Worm (Caenorhabditis elegans) whole organism, young adult: Measurements from ENCODE around the gene C56C10.9.

ENCODE experiments used
- B0019.2 ChIP-seq: fragments of 200-800 bp; sonication (Bioruptor generic); conservative IDR thresholded peaks from 2 replicates; pipeline ENCODE4 v1.3.6; 2022; ENCODE audit warnings: missing genetic modification reagents, missing genetic modification characterization, missing compliant biosample characterization
- C06A6.2 ChIP-seq: fragments of 200-800 bp; sonication (Bioruptor generic); conservative IDR thresholded peaks from 2 replicates; pipeline ENCODE4 v1.3.6; 2022; ENCODE audit warnings: missing genetic modification characterization, missing compliant biosample characterization
- C17E4.6 ChIP-seq: fragments of 200-800 bp; sonication (Bioruptor generic); IDR thresholded peaks from 2 replicates; pipeline ENCODE4 v1.3.6; 2022; ENCODE audit warnings: missing genetic modification reagents, missing genetic modification characterization, missing compliant biosample characterization
- F10E7.11 ChIP-seq: sonication (generic microtip); optimal IDR thresholded peaks from 2 replicates; lab custom pipeline; 2017; ENCODE audit warnings: mild to moderate bottlenecking, missing genetic modification characterization, moderate library complexity, missing compliant biosample characterization
- F23B12.7 ChIP-seq: sonication (generic microtip); optimal IDR thresholded peaks from 2 replicates; lab custom pipeline; 2017; ENCODE audit warnings: missing genetic modification characterization, mild to moderate bottlenecking, missing compliant biosample characterization, antibody characterized with exemption, moderate library complexity; ENCODE audit not compliant: insufficient read depth
- F37B4.10 ChIP-seq: fragments of 200-800 bp; sonication (Bioruptor generic); IDR thresholded peaks from 2 replicates; pipeline ENCODE4 v1.3.6; 2022; ENCODE audit warnings: missing genetic modification characterization, missing compliant biosample characterization
- F49E8.2 ChIP-seq: sonication (generic microtip); optimal IDR thresholded peaks from 3 replicates; lab custom pipeline; 2017; ENCODE audit warnings: missing genetic modification characterization, mild to moderate bottlenecking, missing compliant biosample characterization, antibody characterized with exemption, moderate library complexity; ENCODE audit not compliant: insufficient read depth
- F52B5.7 ChIP-seq: sonication (generic microtip); optimal IDR thresholded peaks from 2 replicates; lab custom pipeline; 2016; ENCODE audit warnings: mild to moderate bottlenecking, missing genetic modification characterization, missing compliant biosample characterization
- F57A8.1 ChIP-seq: fragments of 200-800 bp; sonication (Bioruptor generic); optimal IDR thresholded peaks from 2 replicates; lab custom pipeline; 2018; ENCODE audit warnings: mild to moderate bottlenecking, missing genetic modification characterization, moderate library complexity, missing compliant biosample characterization
- T07F8.4 ChIP-seq: sonication (generic microtip); optimal IDR thresholded peaks from 2 replicates; lab custom pipeline; 2016; ENCODE audit warnings: mild to moderate bottlenecking, missing genetic modification characterization, moderate library complexity, missing compliant biosample characterization
- T26A5.8 ChIP-seq: sonication (generic microtip); optimal IDR thresholded peaks from 2 replicates; lab custom pipeline; 2016; ENCODE audit warnings: missing genetic modification characterization, missing compliant biosample characterization
- Y53F4B.3 ChIP-seq: fragments of 200-800 bp; sonication (Bioruptor generic); IDR thresholded peaks from 2 replicates; pipeline ENCODE4 v1.3.6; 2022; ENCODE audit warnings: missing genetic modification reagents, missing genetic modification characterization, missing compliant biosample characterization
- Y56A3A.18 ChIP-seq: fragments of 200-800 bp; sonication (Bioruptor generic); IDR thresholded peaks from 2 replicates; pipeline ENCODE4 v1.3.6; 2022; ENCODE audit warnings: missing genetic modification reagents, missing genetic modification characterization, missing compliant biosample characterization
- Y67H2A.10 ChIP-seq: fragments of 200-800 bp; sonication (Bioruptor generic); conservative IDR thresholded peaks from 2 replicates; pipeline ENCODE4 v1.3.6; 2022; ENCODE audit warnings: missing genetic modification reagents, missing genetic modification characterization, missing compliant biosample characterization
- Y79H2A.3 ChIP-seq: fragments of 200-800 bp; sonication (Bioruptor generic); conservative IDR thresholded peaks from 2 replicates; pipeline ENCODE4 v1.3.6; 2022; ENCODE audit warnings: missing genetic modification reagents, missing genetic modification characterization, missing compliant biosample characterization
- Y95B8A.8 ChIP-seq: fragments of 200-800 bp; sonication (Bioruptor generic); IDR thresholded peaks from 2 replicates; pipeline ENCODE4 v1.3.6; 2022; ENCODE audit warnings: missing genetic modification reagents, missing genetic modification characterization, missing compliant biosample characterization
- cebp-2 ChIP-seq: fragments of 200-800 bp; sonication (Bioruptor generic); IDR thresholded peaks from 2 replicates; pipeline ENCODE4 v1.3.6; 2022; ENCODE audit warnings: missing genetic modification characterization, missing compliant biosample characterization
- ceh-40 ChIP-seq: fragments of 200-800 bp; sonication (Bioruptor generic); IDR thresholded peaks from 2 replicates; pipeline ENCODE4 v1.3.6; 2022; ENCODE audit warnings: missing genetic modification characterization, missing compliant biosample characterization
- ceh-58 ChIP-seq: fragments of 200-800 bp; sonication (Bioruptor generic); IDR thresholded peaks from 2 replicates; pipeline ENCODE4 v1.3.6; 2022; ENCODE audit warnings: missing genetic modification characterization, missing compliant biosample characterization
- die-1 ChIP-seq: sonication (generic microtip); optimal IDR thresholded peaks from 2 replicates; lab custom pipeline; 2016; ENCODE audit warnings: missing genotype, mild to moderate bottlenecking, missing genetic modification characterization, missing compliant biosample characterization
- dpff-1 ChIP-seq: sonication (generic microtip); optimal IDR thresholded peaks from 2 replicates; lab custom pipeline; 2017; ENCODE audit warnings: mild to moderate bottlenecking, missing genetic modification characterization, missing compliant biosample characterization
- ets-4 ChIP-seq: fragments of 200-800 bp; sonication (Bioruptor generic); optimal IDR thresholded peaks from 2 replicates; lab custom pipeline; 2018; ENCODE audit warnings: mild to moderate bottlenecking, missing genetic modification characterization, missing compliant biosample characterization
- gei-17 ChIP-seq: fragments of 200-800 bp; sonication (Bioruptor generic); optimal IDR thresholded peaks from 2 replicates; lab custom pipeline; 2018; ENCODE audit warnings: mild to moderate bottlenecking, missing genetic modification characterization, missing compliant biosample characterization
- hlh-12 ChIP-seq: sonication (generic microtip); optimal IDR thresholded peaks from 2 replicates; lab custom pipeline; 2016; ENCODE audit warnings: missing genetic modification characterization, missing compliant biosample characterization
- hmg-20 ChIP-seq: fragments of 200-800 bp; sonication (Bioruptor generic); IDR thresholded peaks from 2 replicates; pipeline ENCODE4 v1.3.6; 2022; ENCODE audit warnings: missing genetic modification reagents, missing genetic modification characterization, missing compliant biosample characterization
- lag-1 ChIP-seq: fragments of 200-800 bp; sonication (Bioruptor generic); IDR thresholded peaks from 2 replicates; pipeline ENCODE4 v1.3.6; 2022; ENCODE audit warnings: missing genetic modification reagents, missing genetic modification characterization, missing compliant biosample characterization
- let-526 ChIP-seq: fragments of 200-800 bp; sonication (Bioruptor generic); IDR thresholded peaks from 2 replicates; pipeline ENCODE4 v1.3.6; 2022; ENCODE audit warnings: missing genetic modification reagents, missing genetic modification characterization, missing compliant biosample characterization
- lin-35 ChIP-seq, 3 experiments: fragments of 150-350 bp in 2 of 3; sonication (generic microtip) in 1 of 3; optimal IDR thresholded peaks; 2 replicates each; lab custom pipeline; 2014 to 2018; ENCODE audit warnings: missing biosample characterization in 3 of 3, missing genetic modification characterization in 3 of 3, missing genetic modification reagents in 3 of 3
- madf-6 ChIP-seq: fragments of 200-800 bp; sonication (Bioruptor generic); IDR thresholded peaks from 2 replicates; pipeline ENCODE4 v1.3.6; 2022; ENCODE audit warnings: missing genetic modification reagents, missing genetic modification characterization, missing compliant biosample characterization
- mcd-1 ChIP-seq: fragments of 200-800 bp; sonication (Bioruptor generic); IDR thresholded peaks from 2 replicates; pipeline ENCODE4 v1.3.6; 2022; ENCODE audit warnings: missing genetic modification reagents, missing genetic modification characterization, missing compliant biosample characterization
- nfya-1 ChIP-seq: sonication (generic microtip); optimal IDR thresholded peaks from 2 replicates; lab custom pipeline; 2017; ENCODE audit warnings: antibody characterized with exemption, missing compliant biosample characterization, missing genetic modification characterization, borderline replicate concordance; ENCODE audit not compliant: insufficient read depth
- nfyb-1 ChIP-seq: fragments of 200-800 bp; sonication (Bioruptor generic); IDR thresholded peaks from 2 replicates; pipeline ENCODE4 v1.3.6; 2022; ENCODE audit warnings: missing genetic modification reagents, missing genetic modification characterization, missing compliant biosample characterization
- nhr-179 ChIP-seq: sonication (generic microtip); optimal IDR thresholded peaks from 2 replicates; lab custom pipeline; 2016; ENCODE audit warnings: mild to moderate bottlenecking, missing genetic modification characterization, missing compliant biosample characterization
- pbrm-1 ChIP-seq: fragments of 200-800 bp; sonication (Bioruptor generic); IDR thresholded peaks from 2 replicates; pipeline ENCODE4 v1.3.6; 2022; ENCODE audit warnings: missing genetic modification reagents, missing genetic modification characterization, missing compliant biosample characterization
- pha-4 ChIP-seq: fragments of 150-350 bp; sonication (generic microtip); optimal IDR thresholded peaks from 2 replicates; lab custom pipeline; 2014; ENCODE audit warnings: missing biosample characterization, missing genetic modification reagents, missing genetic modification characterization
- rcor-1 ChIP-seq: fragments of 200-800 bp; sonication (Bioruptor generic); IDR thresholded peaks from 2 replicates; pipeline ENCODE4 v1.3.6; 2022; ENCODE audit warnings: missing genetic modification reagents, missing genetic modification characterization, missing compliant biosample characterization
- repo-1 ChIP-seq: sonication (generic microtip); optimal IDR thresholded peaks from 2 replicates; lab custom pipeline; 2017; ENCODE audit warnings: mild to moderate bottlenecking, missing genetic modification characterization, missing compliant biosample characterization
- sea-2 ChIP-seq: fragments of 200-800 bp; sonication (Bioruptor generic); IDR thresholded peaks from 2 replicates; pipeline ENCODE4 v1.3.6; 2022; ENCODE audit warnings: missing genetic modification characterization, missing compliant biosample characterization
- snpc-1.1 ChIP-seq: sonication (generic microtip); optimal IDR thresholded peaks from 2 replicates; lab custom pipeline; 2017; ENCODE audit warnings: missing genetic modification characterization, mild to moderate bottlenecking, missing compliant biosample characterization, antibody characterized with exemption, moderate library complexity, missing genotype, missing genetic modification reagents; ENCODE audit not compliant: insufficient read depth
- tbx-9 ChIP-seq: sonication (generic microtip); optimal IDR thresholded peaks from 2 replicates; lab custom pipeline; 2016; ENCODE audit warnings: borderline replicate concordance, missing genetic modification characterization, inconsistent platforms, missing compliant biosample characterization
- unc-130 ChIP-seq: sonication (generic microtip); optimal IDR thresholded peaks from 2 replicates; lab custom pipeline; 2016; ENCODE audit warnings: missing genetic modification reagents, missing genetic modification characterization, missing compliant biosample characterization
- zfh-2 ChIP-seq: fragments of 200-800 bp; sonication (Bioruptor generic); conservative IDR thresholded peaks from 2 replicates; pipeline ENCODE4 v1.3.6; 2022; ENCODE audit warnings: missing genetic modification reagents, missing genetic modification characterization, missing compliant biosample characterization
- ztf-18 ChIP-seq: sonication (generic microtip); optimal IDR thresholded peaks from 2 replicates; lab custom pipeline; 2016; ENCODE audit warnings: missing genotype, mild to moderate bottlenecking, missing genetic modification characterization, missing compliant biosample characterization
- ztf-25 ChIP-seq: fragments of 200-800 bp; sonication (Bioruptor generic); IDR thresholded peaks from 2 replicates; pipeline ENCODE4 v1.3.6; 2022; ENCODE audit warnings: missing genetic modification reagents, missing genetic modification characterization, missing compliant biosample characterization
- ztf-26 ChIP-seq: sonication (generic microtip); optimal IDR thresholded peaks from 2 replicates; lab custom pipeline; 2017; ENCODE audit warnings: missing genetic modification characterization, missing compliant biosample characterization
- ztf-3 ChIP-seq: fragments of 200-800 bp; sonication (Bioruptor generic); optimal IDR thresholded peaks from 2 replicates; lab custom pipeline; 2018; ENCODE audit warnings: mild to moderate bottlenecking, missing genetic modification characterization, missing compliant biosample characterization
- ztf-6 ChIP-seq: fragments of 200-800 bp; sonication (Bioruptor generic); IDR thresholded peaks from 2 replicates; pipeline ENCODE4 v1.3.6; 2022; ENCODE audit warnings: missing genetic modification reagents, missing genetic modification characterization, missing compliant biosample characterization

The C56C10.9 gene

DNA sequence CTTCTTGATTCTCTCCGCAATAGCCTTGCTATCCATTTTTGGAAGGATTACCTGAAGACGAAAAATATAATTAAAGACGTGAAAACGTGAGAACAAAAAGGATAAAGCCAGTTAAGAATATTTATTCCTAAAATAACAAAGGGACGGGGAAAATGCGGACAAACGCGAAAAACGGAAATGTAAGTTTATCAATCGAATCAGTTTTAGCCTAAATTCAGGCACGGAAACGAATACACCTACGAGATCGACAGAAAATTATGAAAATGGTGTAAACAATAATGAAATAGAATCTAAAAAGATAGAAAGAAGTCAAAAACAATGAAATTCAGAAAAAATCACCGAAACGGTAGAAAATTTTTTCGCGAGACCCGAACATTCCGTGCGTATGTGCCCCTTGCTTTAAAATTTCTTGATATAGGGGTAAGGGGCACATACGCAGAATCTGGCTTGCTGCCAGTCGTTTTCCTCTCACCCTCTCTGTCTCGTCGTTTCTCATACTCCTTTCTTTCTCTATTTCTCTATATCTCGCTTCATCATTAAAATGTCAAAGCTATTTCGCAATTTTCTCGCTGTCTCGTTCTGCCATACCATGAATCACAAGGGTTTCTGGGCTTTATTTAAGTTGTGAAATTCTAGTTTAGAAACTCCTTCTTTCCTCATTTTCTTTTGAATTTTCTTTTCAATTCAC is 3.4 kb downstream of the C56C10.9 start, which contains the start of gene icd-1 (continued):
- peak; percentile 92 for TF ChIP-seq madf-6 (GFP tag; lab: Robert Waterston, UW)
- peak; percentile 16 for TF ChIP-seq F10E7.11 (tag; lab: Kevin White, UChicago)
- peak; percentile 96 for TF ChIP-seq F23B12.7 (tag; lab: Kevin White, UChicago)
- TF ChIP-seq lag-1, result no peak
- no peak for TF ChIP-seq ztf-25 (GFP tag; lab: Robert Waterston, UW)
- peak; percentile 83 for TF ChIP-seq Y95B8A.8 (GFP tag; lab: Robert Waterston, UW)
- TF ChIP-seq F37B4.10 (GFP tag; lab: Robert Waterston, UW), result no peak
- no peak for TF ChIP-seq F52B5.7 (tag; lab: Kevin White, UChicago)
- TF ChIP-seq rcor-1, result peak; percentile 93
- TF ChIP-seq C17E4.6 (GFP tag; lab: Robert Waterston, UW), result peak; percentile 57; the same call in 1 of the 2 replicates
- TF ChIP-seq ztf-3 (GFP tag; lab: Kevin White, UChicago), result peak; percentile 30
- peak; percentile 96 for TF ChIP-seq F49E8.2 (tag; lab: Kevin White, UChicago)
- TF ChIP-seq B0019.2, result peak; percentile 74; the same call in 1 of the 2 replicates
- TF ChIP-seq sea-2 (GFP tag; lab: Robert Waterston, UW), result no peak
- 0 out of 2 replicates have a peak, but pooled peaks have one; percentile 55 for TF ChIP-seq cebp-2 (GFP tag; lab: Robert Waterston, UW)
- peak; percentile 85 for TF ChIP-seq Y67H2A.10 (GFP tag; lab: Robert Waterston, UW)
- TF ChIP-seq repo-1 (tag; lab: Kevin White, UChicago), result peak; percentile 87
- TF ChIP-seq snpc-1.1 (tag; lab: Kevin White, UChicago), result peak; percentile 77
- TF ChIP-seq zfh-2 (GFP tag; lab: Robert Waterston, UW), result peak; percentile 84
- no peak for TF ChIP-seq ets-4 (GFP tag; lab: Kevin White, UChicago)
- no peak for TF ChIP-seq T26A5.8
- TF ChIP-seq pbrm-1 (GFP tag; lab: Robert Waterston, UW), result peak; percentile 97
- no peak for TF ChIP-seq T07F8.4 (tag; lab: Kevin White, UChicago)
- TF ChIP-seq ceh-40 (GFP tag; lab: Robert Waterston, UW), result no peak
- TF ChIP-seq gei-17 (GFP tag; lab: Kevin White, UChicago), result peak; percentile 80
- TF ChIP-seq hlh-12 (tag; lab: Kevin White, UChicago), result no peak
- peak; percentile 70 for TF ChIP-seq ztf-18
- peak; percentile 94 for TF ChIP-seq nfyb-1 (GFP tag; lab: Robert Waterston, UW)
- TF ChIP-seq dpff-1, result no peak
- peak; percentile 88 for TF ChIP-seq unc-130 (GFP tag; lab: Kevin White, UChicago)
- TF ChIP-seq lin-35 (GFP tag; optimal IDR thresholded peaks at IDR 0.05; lab: Kevin White, UChicago), result peak in 2 of 3 experiments; percentile 67 to 88
- 0 out of 2 replicates have a peak, but pooled peaks have one; percentile 55 for TF ChIP-seq hmg-20 (GFP tag; lab: Robert Waterston, UW)
- TF ChIP-seq nfya-1 (tag; lab: Kevin White, UChicago), result no peak
- peak; percentile 88 for TF ChIP-seq ztf-26 (tag; lab: Kevin White, UChicago)
- no peak for TF ChIP-seq pha-4 (tag; lab: Kevin White, UChicago)
- no peak for TF ChIP-seq F57A8.1
- TF ChIP-seq die-1 (tag; lab: Kevin White, UChicago), result no peak
- peak; percentile 84 for TF ChIP-seq C06A6.2 (GFP tag; lab: Robert Waterston, UW)
- no peak for TF ChIP-seq ceh-58 (GFP tag; lab: Robert Waterston, UW)
- TF ChIP-seq tbx-9 (tag; lab: Kevin White, UChicago), result no peak
- 0 out of 2 replicates have a peak, but pooled peaks have one; percentile 19 for TF ChIP-seq Y56A3A.18 (GFP tag; lab: Robert Waterston, UW)
- TF ChIP-seq ztf-6 (GFP tag; lab: Robert Waterston, UW), result 0 out of 2 replicates have a peak, but pooled peaks have one; percentile 37
- no peak for TF ChIP-seq nhr-179 (tag; lab: Kevin White, UChicago)
- 0 out of 2 replicates have a peak, but pooled peaks have one; percentile 10 for TF ChIP-seq Y53F4B.3 (GFP tag; lab: Robert Waterston, UW)
- TF ChIP-seq mcd-1 (GFP tag; lab: Robert Waterston, UW), result peak; percentile 93
- TF ChIP-seq let-526 (GFP tag; lab: Robert Waterston, UW), result no peak
- no peak; the same call in 1 of the 2 replicates for TF ChIP-seq Y79H2A.3 (GFP tag; lab: Robert Waterston, UW)
